Worm (Caenorhabditis elegans) whole organism, late embryonic: ENCODE results near the gene hsp-43.

Experiments
- C08G9.2 ChIP-seq: sonication (generic microtip); optimal IDR thresholded peaks from 2 replicates; lab custom pipeline; 2016; ENCODE audit warnings: mild to moderate bottlenecking, missing genetic modification characterization, moderate library complexity, missing compliant biosample characterization
- C38D4.7 ChIP-seq: fragments of 200-800 bp; sonication (Bioruptor generic); optimal IDR thresholded peaks from 2 replicates; lab custom pipeline; 2018; ENCODE audit warnings: mild to moderate bottlenecking, missing genetic modification characterization, moderate library complexity, missing compliant biosample characterization
- K02D7.2 ChIP-seq: sonication (generic microtip); optimal IDR thresholded peaks from 2 replicates; lab custom pipeline; 2017; ENCODE audit warnings: mild to moderate bottlenecking, missing genetic modification characterization, missing compliant biosample characterization
- K09A11.1 ChIP-seq: sonication (generic microtip); optimal IDR thresholded peaks from 2 replicates; lab custom pipeline; 2017; ENCODE audit warnings: antibody characterized with exemption, mild to moderate bottlenecking, missing genetic modification characterization, missing compliant biosample characterization; ENCODE audit not compliant: insufficient read depth
- T23F11.4 ChIP-seq: fragments of 200-800 bp; sonication (Bioruptor generic); optimal IDR thresholded peaks from 2 replicates; lab custom pipeline; 2018; ENCODE audit warnings: mild to moderate bottlenecking, missing genetic modification characterization, missing compliant biosample characterization
- Y22D7AL.16 ChIP-seq: sonication (generic microtip); optimal IDR thresholded peaks from 2 replicates; lab custom pipeline; 2016; ENCODE audit warnings: missing genetic modification characterization, missing compliant biosample characterization
- ahr-1 ChIP-seq: sonication (generic microtip); optimal IDR thresholded peaks from 2 replicates; lab custom pipeline; 2016; ENCODE audit warnings: missing genetic modification characterization, missing compliant biosample characterization
- ama-1 ChIP-seq: fragments of 150-350 bp; optimal IDR thresholded peaks from 2 replicates; lab custom pipeline; 2014
- ceh-14 ChIP-seq: sonication (generic microtip); optimal IDR thresholded peaks from 2 replicates; lab custom pipeline; 2016; ENCODE audit warnings: missing genotype, missing genetic modification characterization, missing compliant biosample characterization
- ceh-18 ChIP-seq: sonication (generic microtip); optimal IDR thresholded peaks from 2 replicates; lab custom pipeline; 2016; ENCODE audit warnings: missing genetic modification characterization, missing compliant biosample characterization
- ceh-2 ChIP-seq: sonication (generic microtip); optimal IDR thresholded peaks from 2 replicates; lab custom pipeline; 2016; ENCODE audit warnings: missing genotype, missing genetic modification characterization, missing compliant biosample characterization
- ceh-22 ChIP-seq: sonication (generic microtip); optimal IDR thresholded peaks from 2 replicates; lab custom pipeline; 2017; ENCODE audit warnings: missing biosample characterization, missing genetic modification characterization
- ceh-31 ChIP-seq: sonication (generic microtip); optimal IDR thresholded peaks from 2 replicates; lab custom pipeline; 2016; ENCODE audit warnings: missing genetic modification characterization, missing compliant biosample characterization
- ceh-34 ChIP-seq: sonication (generic microtip); optimal IDR thresholded peaks from 2 replicates; lab custom pipeline; 2016; ENCODE audit warnings: mild to moderate bottlenecking, missing genetic modification characterization, missing compliant biosample characterization
- ceh-45 ChIP-seq: fragments of 200-800 bp; sonication (Bioruptor generic); IDR thresholded peaks from 2 replicates; pipeline ENCODE4 v1.3.6; 2022; ENCODE audit warnings: missing genetic modification reagents, missing genetic modification characterization, missing compliant biosample characterization
- ceh-48 ChIP-seq: sonication (generic microtip); optimal IDR thresholded peaks from 2 replicates; lab custom pipeline; 2016; ENCODE audit warnings: missing genetic modification characterization, inconsistent platforms, missing compliant biosample characterization
- ceh-6 ChIP-seq: fragments of 200-800 bp; sonication (Bioruptor generic); optimal IDR thresholded peaks from 2 replicates; lab custom pipeline; 2018; ENCODE audit warnings: mild to moderate bottlenecking, missing genetic modification characterization, missing compliant biosample characterization
- che-1 ChIP-seq: sonication (generic microtip); optimal IDR thresholded peaks from 2 replicates; lab custom pipeline; 2016; ENCODE audit warnings: mild to moderate bottlenecking, missing genetic modification characterization, missing compliant biosample characterization
- dmd-4 ChIP-seq: sonication (generic microtip); optimal IDR thresholded peaks from 2 replicates; lab custom pipeline; 2016; ENCODE audit warnings: borderline replicate concordance, missing genetic modification characterization, missing compliant biosample characterization
- dve-1 ChIP-seq: sonication (generic microtip); optimal IDR thresholded peaks from 2 replicates; lab custom pipeline; 2017; ENCODE audit warnings: antibody characterized with exemption, mild to moderate bottlenecking, missing genetic modification characterization, missing compliant biosample characterization
- elt-2 ChIP-seq: sonication (generic microtip); optimal IDR thresholded peaks from 2 replicates; lab custom pipeline; 2016; ENCODE audit warnings: missing genetic modification reagents, missing genetic modification characterization, missing compliant biosample characterization
- ets-4 ChIP-seq: sonication (generic microtip); optimal IDR thresholded peaks from 2 replicates; lab custom pipeline; 2016; ENCODE audit warnings: missing genetic modification characterization, missing compliant biosample characterization
- fax-1 ChIP-seq: sonication (generic microtip); optimal IDR thresholded peaks from 2 replicates; lab custom pipeline; 2016; ENCODE audit warnings: missing genotype, missing genetic modification characterization, missing compliant biosample characterization
- fkh-10 ChIP-seq: fragments of 150-350 bp; optimal IDR thresholded peaks from 2 replicates; lab custom pipeline; 2014; ENCODE audit warnings: missing biosample characterization, missing genetic modification reagents, missing genetic modification characterization
- fkh-6 ChIP-seq: sonication (generic microtip); optimal IDR thresholded peaks from 2 replicates; lab custom pipeline; 2016; ENCODE audit warnings: missing genetic modification characterization, missing compliant biosample characterization
- hlh-13 ChIP-seq: fragments of 200-800 bp; sonication (Bioruptor generic); optimal IDR thresholded peaks from 2 replicates; lab custom pipeline; 2018; ENCODE audit warnings: mild to moderate bottlenecking, missing genetic modification characterization, missing compliant biosample characterization
- hlh-6 ChIP-seq: sonication (generic microtip); optimal IDR thresholded peaks from 2 replicates; lab custom pipeline; 2016; ENCODE audit warnings: missing genotype, missing genetic modification characterization, missing compliant biosample characterization
- hlh-8 ChIP-seq: sonication (generic microtip); optimal IDR thresholded peaks from 2 replicates; lab custom pipeline; 2016; ENCODE audit warnings: missing genotype, missing genetic modification characterization, missing compliant biosample characterization
- lim-6 ChIP-seq: sonication (generic microtip); optimal IDR thresholded peaks from 2 replicates; lab custom pipeline; 2016; ENCODE audit warnings: missing genetic modification characterization, missing compliant biosample characterization
- madf-2 ChIP-seq: sonication (generic microtip); optimal IDR thresholded peaks from 2 replicates; lab custom pipeline; 2017; ENCODE audit warnings: missing genetic modification characterization, missing compliant biosample characterization
- nfya-1 ChIP-seq: sonication (generic microtip); optimal IDR thresholded peaks from 2 replicates; lab custom pipeline; 2017; ENCODE audit warnings: missing genetic modification characterization, mild to moderate bottlenecking, missing compliant biosample characterization, antibody characterized with exemption, moderate library complexity
- nhr-11 ChIP-seq: fragments of 150-350 bp; optimal IDR thresholded peaks from 2 replicates; lab custom pipeline; 2014; ENCODE audit warnings: missing biosample characterization, missing genetic modification characterization
- npax-4 ChIP-seq: sonication (generic microtip); optimal IDR thresholded peaks from 2 replicates; lab custom pipeline; 2016; ENCODE audit warnings: missing genetic modification characterization, missing compliant biosample characterization
- pag-3 ChIP-seq: sonication (generic microtip); optimal IDR thresholded peaks from 2 replicates; lab custom pipeline; 2016; ENCODE audit warnings: missing compliant biosample characterization, missing genetic modification characterization, borderline replicate concordance
- pha-4 ChIP-seq: fragments of 150-350 bp; optimal IDR thresholded peaks from 2 replicates; lab custom pipeline; 2018; ENCODE audit warnings: missing biosample characterization, missing genetic modification reagents, missing genetic modification characterization
- ref-2 ChIP-seq: sonication (generic microtip); optimal IDR thresholded peaks from 2 replicates; lab custom pipeline; 2016; ENCODE audit warnings: missing genetic modification characterization, missing compliant biosample characterization
- rnt-1 ChIP-seq: sonication (generic microtip); optimal IDR thresholded peaks from 2 replicates; lab custom pipeline; 2016; ENCODE audit warnings: missing genetic modification characterization, missing compliant biosample characterization
- sdc-2 ChIP-seq: sonication (generic microtip); optimal IDR thresholded peaks from 2 replicates; lab custom pipeline; 2016; ENCODE audit warnings: missing genotype, missing genetic modification characterization, missing compliant biosample characterization
- sox-2 ChIP-seq: fragments of 200-800 bp; sonication (Bioruptor generic); IDR thresholded peaks from 2 replicates; pipeline ENCODE4 v1.3.6; 2022; ENCODE audit warnings: missing genetic modification reagents, missing genetic modification characterization, missing compliant biosample characterization
- tbx-2 ChIP-seq: sonication (generic microtip); optimal IDR thresholded peaks from 2 replicates; lab custom pipeline; 2016; ENCODE audit warnings: missing genetic modification characterization, missing compliant biosample characterization
- tbx-7 ChIP-seq: sonication (generic microtip); optimal IDR thresholded peaks from 2 replicates; lab custom pipeline; 2016; ENCODE audit warnings: missing genotype, missing genetic modification characterization, missing compliant biosample characterization
- unc-3 ChIP-seq, 2 experiments: fragments of 200-800 bp in 1 of 2; sonication (Bioruptor generic) in 1 of 2; sonication (generic microtip) in 1 of 2; conservative IDR thresholded peaks in 1 of 2; optimal IDR thresholded peaks in 1 of 2; 2 replicates each; pipeline versions ENCODE4 v1.3.6 to Lab custom; 2016 to 2022; ENCODE audit warnings: missing compliant biosample characterization in 2 of 2, missing genetic modification characterization in 2 of 2, missing genetic modification reagents in 1 of 2
- unc-42 ChIP-seq: sonication (generic microtip); optimal IDR thresholded peaks from 2 replicates; lab custom pipeline; 2016; ENCODE audit warnings: missing genotype, missing genetic modification characterization, missing compliant biosample characterization
- unc-55 ChIP-seq: sonication (generic microtip); optimal IDR thresholded peaks from 2 replicates; lab custom pipeline; 2017; ENCODE audit warnings: missing biosample characterization, missing genetic modification reagents, missing genetic modification characterization
- unc-86 ChIP-seq: sonication (generic microtip); optimal IDR thresholded peaks from 2 replicates; lab custom pipeline; 2016; ENCODE audit warnings: missing genetic modification characterization, missing compliant biosample characterization
- zip-5 ChIP-seq: sonication (generic microtip); optimal IDR thresholded peaks from 2 replicates; lab custom pipeline; 2016; ENCODE audit warnings: missing genetic modification characterization, missing compliant biosample characterization
- ztf-16 ChIP-seq: sonication (generic microtip); optimal IDR thresholded peaks from 2 replicates; lab custom pipeline; 2017; ENCODE audit warnings: missing genetic modification characterization, missing compliant biosample characterization

The hsp-43 gene

ce11 chrX:6224841-6225240 is 10.5 kb downstream of the hsp-43 start:
- TF ChIP-seq hlh-8 (tag; lab: Kevin White, UChicago) (peak; percentile 7), dmd-4 (no peak), ceh-2 (tag; lab: Kevin White, UChicago) (no peak), K02D7.2 (tag; lab: Kevin White, UChicago) (no peak), lim-6 (tag; lab: Kevin White, UChicago) (no peak), madf-2 (tag; lab: Kevin White, UChicago) (no peak), ceh-48 (tag; lab: Kevin White, UChicago) (no peak), ceh-34 (tag; lab: Kevin White, UChicago) (no peak), ztf-16 (no peak), Y22D7AL.16 (tag; lab: Kevin White, UChicago) (no peak), pha-4 (no peak), rnt-1 (tag; lab: Kevin White, UChicago) (peak; percentile 11), ama-1 (lab: Kevin White, UChicago) (no peak), elt-2 (tag; lab: Kevin White, UChicago) (no peak), fkh-6 (tag; lab: Kevin White, UChicago) (no peak), zip-5 (no peak), ceh-6 (GFP tag; lab: Kevin White, UChicago) (no peak), ceh-31 (tag; lab: Kevin White, UChicago) (no peak), sdc-2 (tag; lab: Kevin White, UChicago) (peak; percentile 6), fkh-10 (GFP tag; lab: Kevin White, UChicago) (no peak), dve-1 (tag; lab: Kevin White, UChicago) (no peak), ahr-1 (tag; lab: Kevin White, UChicago) (no peak), unc-55 (GFP tag; lab: Kevin White, UChicago) (peak; percentile 95), ceh-14 (no peak), C38D4.7 (GFP tag; lab: Kevin White, UChicago) (no peak), unc-3 (GFP tag; conservative IDR thresholded peaks at IDR 0.05; lab: Robert Waterston, UW) (no peak), unc-3 (tag; optimal IDR thresholded peaks at IDR 0.05; lab: Kevin White, UChicago) (no peak)

- TF ChIP-seq tbx-7 (no peak), fax-1 (no peak), ceh-31 (tag; lab: Kevin White, UChicago) (no peak), sox-2 (GFP tag; lab: Robert Waterston, UW) (no peak), hlh-13 (GFP tag; lab: Kevin White, UChicago) (no peak)
These were observed 14.2 kb downstream of the hsp-43 start for ce11 chrX:6221097-6221496.

ce11 chrX:6219892-6220291 is 15.5 kb downstream of the hsp-43 start:
- TF ChIP-seq hlh-6 (tag; lab: Kevin White, UChicago) (no peak), K09A11.1 (no peak), ceh-45 (GFP tag; lab: Robert Waterston, UW) (peak; percentile 53; the same call in 1 of the 2 replicates), fkh-6 (tag; lab: Kevin White, UChicago) (peak; percentile 2), tbx-7 (no peak), ceh-6 (GFP tag; lab: Kevin White, UChicago) (peak; percentile 69), nhr-11 (no peak), unc-86 (tag; lab: Kevin White, UChicago) (no peak), dve-1 (tag; lab: Kevin White, UChicago) (peak; percentile 63), sdc-2 (tag; lab: Kevin White, UChicago) (peak; percentile 33), zip-5 (no peak), npax-4 (no peak), T23F11.4 (GFP tag; lab: Kevin White, UChicago) (peak; percentile 53), che-1 (peak; percentile 62), tbx-2 (tag; lab: Kevin White, UChicago) (peak; percentile 36), ztf-16 (peak; percentile 22), unc-42 (tag; lab: Kevin White, UChicago) (no peak), C08G9.2 (tag; lab: Kevin White, UChicago) (peak; percentile 52), dmd-4 (no peak), Y22D7AL.16 (tag; lab: Kevin White, UChicago) (no peak), pag-3 (tag; lab: Kevin White, UChicago) (no peak), ets-4 (tag; lab: Kevin White, UChicago) (no peak), unc-55 (GFP tag; lab: Kevin White, UChicago) (no peak), ref-2 (peak; percentile 42), fax-1 (peak; percentile 48), ceh-22 (tag; lab: Kevin White, UChicago) (no peak), ceh-48 (tag; lab: Kevin White, UChicago) (no peak), C38D4.7 (GFP tag; lab: Kevin White, UChicago) (peak; percentile 50), lim-6 (tag; lab: Kevin White, UChicago) (no peak), ahr-1 (tag; lab: Kevin White, UChicago) (no peak), hlh-13 (GFP tag; lab: Kevin White, UChicago) (peak; percentile 35), ceh-18 (tag; lab: Kevin White, UChicago) (peak; percentile 61), nfya-1 (no peak)
